Worm (Caenorhabditis elegans) whole organism, midembryonic: ENCODE measurements around the gene tsp-4.
A peak's percentile ranks its signal among the peaks of the same experiment; 100 is the strongest.

Experiments
- T22C8.4 ChIP-seq: fragments of 200-800 bp; sonication (Bioruptor generic); IDR thresholded peaks from 2 replicates; pipeline ENCODE4 v1.3.6; 2022; ENCODE audit warnings: missing genetic modification characterization, missing compliant biosample characterization
- cog-1 ChIP-seq: sonication (generic microtip); optimal IDR thresholded peaks from 2 replicates; lab custom pipeline; 2016; ENCODE audit warnings: missing genetic modification characterization, missing compliant biosample characterization
- flt-1 ChIP-seq: fragments of 200-800 bp; sonication (Bioruptor generic); IDR thresholded peaks from 2 replicates; pipeline ENCODE4 v1.3.6; 2022; ENCODE audit warnings: missing genetic modification characterization, missing compliant biosample characterization
- klf-2 ChIP-seq: fragments of 200-800 bp; sonication (Bioruptor generic); conservative IDR thresholded peaks from 2 replicates; pipeline ENCODE4 v1.3.6; 2022; ENCODE audit warnings: missing genetic modification reagents, missing genetic modification characterization, missing compliant biosample characterization
- med-1 ChIP-seq: sonication (generic microtip); optimal IDR thresholded peaks from 2 replicates; lab custom pipeline; 2017; ENCODE audit warnings: missing genetic modification characterization, mild to moderate bottlenecking, missing compliant biosample characterization, antibody characterized with exemption, missing genetic modification reagents; ENCODE audit not compliant: insufficient read depth
- ref-1 ChIP-seq: fragments of 200-800 bp; sonication (Bioruptor generic); conservative IDR thresholded peaks from 2 replicates; pipeline ENCODE4 v1.3.6; 2022; ENCODE audit warnings: missing genetic modification reagents, missing genetic modification characterization, missing compliant biosample characterization
- tab-1 ChIP-seq: fragments of 200-800 bp; sonication (Bioruptor generic); IDR thresholded peaks from 2 replicates; pipeline ENCODE4 v1.3.6; 2022; ENCODE audit warnings: missing genetic modification characterization, missing compliant biosample characterization
- ztf-23 ChIP-seq: fragments of 200-800 bp; sonication (Bioruptor generic); IDR thresholded peaks from 2 replicates; pipeline ENCODE4 v1.3.6; 2022; ENCODE audit warnings: missing genetic modification reagents, missing genetic modification characterization, missing compliant biosample characterization
- ztf-29 ChIP-seq: fragments of 200-800 bp; sonication (Bioruptor generic); IDR thresholded peaks from 2 replicates; pipeline ENCODE4 v1.3.6; 2022; ENCODE audit warnings: missing genetic modification reagents, missing genetic modification characterization, missing compliant biosample characterization

Gene tsp-4

DNA sequence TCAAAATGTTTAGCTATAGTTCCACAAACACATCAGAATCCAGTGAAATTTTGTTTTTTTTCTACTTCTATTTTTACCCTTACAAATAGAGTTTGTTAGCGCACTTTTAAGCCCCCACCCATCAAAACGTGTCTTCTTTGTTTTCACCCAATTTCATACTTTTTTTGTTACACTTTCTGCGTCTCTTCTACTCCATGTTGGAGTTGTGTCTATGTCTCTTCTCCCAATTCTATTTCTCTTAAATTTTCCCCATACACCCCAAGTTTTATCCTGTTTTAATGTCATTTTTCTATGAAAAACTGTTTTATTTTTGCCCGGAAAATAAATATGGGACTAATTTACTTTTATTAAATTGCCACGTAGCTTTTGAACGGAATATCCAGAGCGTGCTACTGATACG, 25.3 kb upstream of the tsp-4 start:
- TF ChIP-seq ztf-23 (no peak), klf-2 (GFP tag; lab: Robert Waterston, UW) (no peak), flt-1 (no peak), tab-1 (no peak), med-1 (GFP tag; lab: Kevin White, UChicago) (no peak), cog-1 (tag; lab: Kevin White, UChicago) (no peak), ztf-29 (GFP tag; lab: Robert Waterston, UW) (no peak), T22C8.4 (GFP tag; lab: Robert Waterston, UW) (no peak), ref-1 (GFP tag; lab: Robert Waterston, UW) (no peak)

DNA sequence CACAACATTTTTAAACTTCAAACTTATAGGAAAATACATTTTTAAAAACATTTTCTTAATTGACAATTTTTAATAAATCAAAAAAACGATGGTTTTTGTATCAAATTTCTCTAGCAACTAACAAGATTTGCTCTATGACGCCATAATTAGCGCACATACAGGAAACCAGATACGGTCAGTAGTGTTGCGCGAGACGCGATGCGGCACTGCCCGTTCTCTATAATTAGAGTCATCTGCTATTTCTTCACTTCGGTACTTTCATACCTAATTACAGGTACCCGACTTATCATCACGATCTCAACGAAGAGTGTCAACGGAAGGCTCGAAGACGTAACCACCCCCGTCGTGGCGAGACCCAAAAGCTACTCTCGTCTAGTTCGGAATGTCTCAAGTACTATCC, 24.6 kb upstream of the tsp-4 start:
- TF ChIP-seq ztf-29 (GFP tag; lab: Robert Waterston, UW) (no peak), ref-1 (GFP tag; lab: Robert Waterston, UW) (no peak), flt-1 (0 out of 2 replicates have a peak, but pooled peaks have one; percentile 43)

DNA sequence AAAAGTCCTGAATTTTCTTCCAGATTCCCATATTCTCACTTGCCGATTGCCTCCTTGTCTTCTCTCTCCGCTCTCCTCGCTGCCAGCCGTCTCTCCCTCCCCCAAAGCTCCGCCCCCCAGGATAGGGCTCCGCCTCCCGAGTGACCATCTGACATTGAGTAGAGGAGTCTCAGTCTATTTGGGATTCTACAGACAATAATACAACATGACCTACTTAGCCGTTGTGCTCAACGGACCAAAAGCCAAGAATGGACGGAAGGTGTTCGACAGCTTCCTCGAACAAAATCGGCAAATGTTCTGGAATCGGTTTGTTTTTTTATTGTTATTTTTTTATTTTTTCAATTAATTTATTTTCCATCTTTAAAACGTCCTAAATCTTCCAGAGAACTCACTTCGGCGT, 22.0 kb upstream of the tsp-4 start, which contains the start of gene ham-1:
ham-1 (plus strand) TSS at position 173 of the 400 bp plus-strand sequence.
- no peak for TF ChIP-seq ref-1 (GFP tag; lab: Robert Waterston, UW)
- no peak for TF ChIP-seq cog-1 (tag; lab: Kevin White, UChicago)
- no peak for TF ChIP-seq ztf-23
- no peak for TF ChIP-seq T22C8.4 (GFP tag; lab: Robert Waterston, UW)
- TF ChIP-seq flt-1, result no peak
- TF ChIP-seq ztf-29 (GFP tag; lab: Robert Waterston, UW), result no peak

DNA sequence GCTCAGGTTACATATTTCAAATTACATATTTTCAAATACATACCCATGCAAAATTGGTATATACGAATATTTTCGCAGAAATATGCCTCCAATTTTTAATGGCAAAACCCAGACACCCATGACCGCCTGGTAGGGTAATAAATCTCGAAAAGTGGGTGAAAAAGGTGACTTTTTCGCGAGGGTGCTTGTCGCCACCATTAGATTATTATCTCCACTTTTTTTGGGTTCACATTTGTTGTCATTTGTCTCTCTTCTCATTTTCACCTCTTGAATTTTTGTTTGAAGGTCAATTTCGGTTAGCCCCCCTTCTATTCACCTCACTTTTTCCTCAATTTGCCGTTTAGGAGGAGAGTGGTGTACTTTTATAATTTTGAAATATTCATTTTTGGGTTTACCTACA, 20.2 kb upstream of the tsp-4 start:
- no peak for TF ChIP-seq med-1 (GFP tag; lab: Kevin White, UChicago)
- TF ChIP-seq flt-1, result no peak
- TF ChIP-seq ref-1 (GFP tag; lab: Robert Waterston, UW), result no peak
- TF ChIP-seq ztf-23, result no peak
- TF ChIP-seq cog-1 (tag; lab: Kevin White, UChicago), result no peak
- no peak for TF ChIP-seq ztf-29 (GFP tag; lab: Robert Waterston, UW)
- TF ChIP-seq T22C8.4 (GFP tag; lab: Robert Waterston, UW), result no peak
- TF ChIP-seq tab-1, result no peak
- no peak for TF ChIP-seq klf-2 (GFP tag; lab: Robert Waterston, UW)

DNA sequence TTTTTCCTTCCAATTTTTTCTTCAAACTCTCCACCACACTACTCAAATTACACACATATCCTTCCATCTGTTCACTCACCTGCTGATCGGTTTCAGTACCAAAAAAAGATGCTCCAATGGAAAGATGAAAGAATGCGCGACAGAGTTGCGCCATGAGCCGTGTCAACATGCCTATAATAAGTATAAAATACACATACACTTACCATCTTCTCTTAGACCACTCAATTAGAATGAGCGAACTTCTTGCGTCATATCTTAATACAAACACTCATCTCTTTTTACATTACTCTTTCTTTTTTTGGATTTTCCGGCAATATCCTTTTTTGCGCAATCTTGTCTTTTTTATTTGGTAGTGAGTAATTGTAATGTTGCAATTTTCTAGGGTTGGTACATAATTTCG, 17.6 kb upstream of the tsp-4 start:
- TF ChIP-seq cog-1 (tag; lab: Kevin White, UChicago) (no peak), ref-1 (GFP tag; lab: Robert Waterston, UW) (no peak), T22C8.4 (GFP tag; lab: Robert Waterston, UW) (no peak), tab-1 (no peak), med-1 (GFP tag; lab: Kevin White, UChicago) (no peak), klf-2 (GFP tag; lab: Robert Waterston, UW) (no peak), flt-1 (no peak), ztf-29 (GFP tag; lab: Robert Waterston, UW) (no peak), ztf-23 (no peak)

DNA sequence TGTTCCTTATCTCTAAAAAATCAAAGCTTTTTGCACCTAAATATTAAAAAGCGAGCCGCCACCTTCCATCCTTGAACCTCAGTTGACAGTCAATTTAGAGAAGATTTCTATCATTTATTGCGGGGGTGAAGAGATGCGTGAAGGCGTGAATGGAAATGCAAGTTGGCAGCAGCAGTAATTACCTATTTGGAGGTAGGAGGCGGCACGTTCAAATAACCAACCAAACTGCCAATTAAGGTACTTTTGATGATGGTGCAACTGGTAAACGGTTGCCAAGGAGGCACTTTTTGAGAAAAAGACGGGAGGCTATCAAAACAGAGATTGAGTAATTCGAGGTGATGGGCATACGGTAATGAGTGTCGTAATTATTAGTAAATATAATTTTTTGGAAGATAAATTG, 16.3 kb upstream of the tsp-4 start:
- TF ChIP-seq T22C8.4 (GFP tag; lab: Robert Waterston, UW), result no peak
- no peak for TF ChIP-seq tab-1
- no peak for TF ChIP-seq flt-1
- TF ChIP-seq ztf-29 (GFP tag; lab: Robert Waterston, UW), result no peak
- no peak for TF ChIP-seq klf-2 (GFP tag; lab: Robert Waterston, UW)
- TF ChIP-seq med-1 (GFP tag; lab: Kevin White, UChicago), result no peak
- TF ChIP-seq ztf-23, result no peak
- no peak for TF ChIP-seq cog-1 (tag; lab: Kevin White, UChicago)
- TF ChIP-seq ref-1 (GFP tag; lab: Robert Waterston, UW), result no peak

DNA sequence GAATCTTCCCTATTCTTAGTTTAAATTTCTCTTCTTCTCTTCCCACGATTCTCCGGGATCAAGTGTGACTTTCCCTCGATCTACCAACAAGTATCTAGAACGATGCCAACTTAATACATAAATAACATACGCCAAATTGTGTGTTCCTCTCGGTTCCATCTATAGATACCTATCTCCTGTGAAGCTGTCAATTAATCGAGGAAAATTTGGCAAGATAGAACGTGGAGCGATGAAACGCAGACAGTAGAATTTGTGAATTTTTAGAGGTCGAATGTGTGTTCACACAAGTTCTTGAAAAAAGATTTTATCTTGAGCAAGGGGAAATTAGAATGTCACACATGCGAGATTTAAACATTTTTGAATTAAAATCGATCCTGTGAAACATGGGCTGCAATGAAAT, 11.4 kb upstream of the tsp-4 start:
- TF ChIP-seq ref-1 (GFP tag; lab: Robert Waterston, UW) (no peak), ztf-23 (no peak), T22C8.4 (GFP tag; lab: Robert Waterston, UW) (no peak), ztf-29 (GFP tag; lab: Robert Waterston, UW) (no peak), cog-1 (tag; lab: Kevin White, UChicago) (no peak), med-1 (GFP tag; lab: Kevin White, UChicago) (no peak), flt-1 (no peak)

DNA sequence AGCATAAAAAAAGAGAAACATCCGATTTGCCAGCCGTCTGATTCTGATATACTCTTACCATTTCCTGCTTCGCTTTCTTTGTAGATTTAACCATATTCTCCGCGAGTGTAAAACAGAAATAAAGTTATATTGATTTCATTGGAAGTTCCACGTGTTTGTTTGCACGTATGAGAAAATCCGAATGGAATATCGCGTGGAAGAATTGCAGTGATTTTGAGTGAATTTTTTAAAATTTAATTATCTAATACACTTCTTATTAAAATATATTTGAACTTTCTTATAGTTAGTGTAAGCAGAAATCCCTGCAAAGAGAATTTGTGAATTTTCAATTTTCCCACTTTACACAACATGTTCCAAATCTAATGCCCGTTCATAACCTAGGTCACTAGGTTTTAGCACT, 11.0 kb upstream of the tsp-4 start, which contains the start of gene F53B2.5:
F53B2.5 (minus strand) TSS at position 101 of the 400 bp plus-strand sequence.
- TF ChIP-seq med-1 (GFP tag; lab: Kevin White, UChicago), result no peak
- no peak for TF ChIP-seq tab-1
- no peak for TF ChIP-seq T22C8.4 (GFP tag; lab: Robert Waterston, UW)
- no peak for TF ChIP-seq ztf-23

DNA sequence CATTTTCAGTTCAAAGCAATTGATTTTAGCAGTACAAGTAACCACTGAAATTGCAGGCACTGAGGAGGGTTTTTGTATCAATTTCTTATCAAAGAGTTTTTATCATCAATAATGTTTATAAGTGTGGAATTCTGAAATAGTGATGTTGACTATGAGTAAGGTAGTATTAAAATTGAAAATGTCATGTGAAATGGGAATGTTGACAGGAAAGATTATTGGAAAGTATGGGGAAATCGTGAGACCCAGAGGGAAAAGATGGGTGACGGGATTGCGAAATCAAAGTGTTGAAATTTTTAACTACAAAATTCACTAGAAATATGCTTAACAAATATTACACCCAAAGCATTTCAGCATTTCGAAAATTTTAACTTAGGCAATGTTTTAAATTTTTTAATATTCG, 7.2 kb upstream of the tsp-4 start, which contains the start of gene F53B2.8:
F53B2.8 (minus strand) TSS at position 180 of the 400 bp plus-strand sequence.
- TF ChIP-seq flt-1 (no peak), ztf-29 (GFP tag; lab: Robert Waterston, UW) (no peak), klf-2 (GFP tag; lab: Robert Waterston, UW) (no peak), med-1 (GFP tag; lab: Kevin White, UChicago) (no peak), cog-1 (tag; lab: Kevin White, UChicago) (no peak), tab-1 (no peak)

DNA sequence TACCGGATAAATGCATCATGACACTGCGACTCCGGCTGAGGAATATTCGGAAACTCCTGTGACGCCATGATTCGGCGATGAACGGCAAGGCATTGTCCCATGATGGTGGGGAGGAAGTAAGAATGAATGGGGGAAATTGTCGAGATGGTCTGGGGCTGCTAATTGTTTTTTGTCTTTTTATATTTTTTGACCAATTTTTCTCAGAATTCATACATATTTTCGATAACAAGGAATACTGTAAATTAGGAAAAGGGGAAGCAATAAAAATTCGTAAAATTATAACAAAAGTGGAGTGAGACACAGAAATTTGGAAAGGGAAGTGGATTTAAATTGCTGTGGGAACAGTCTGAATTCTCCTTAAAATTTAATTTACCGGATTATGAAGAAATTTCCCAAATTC, 5.4 kb upstream of the tsp-4 start, which contains the start of gene eak-4:
eak-4 (minus strand) TSS at position 101 of the 400 bp plus-strand sequence.
- TF ChIP-seq flt-1, result no peak
- TF ChIP-seq ref-1 (GFP tag; lab: Robert Waterston, UW), result no peak
- TF ChIP-seq klf-2 (GFP tag; lab: Robert Waterston, UW), result no peak
- no peak for TF ChIP-seq T22C8.4 (GFP tag; lab: Robert Waterston, UW)
- no peak for TF ChIP-seq med-1 (GFP tag; lab: Kevin White, UChicago)
- no peak for TF ChIP-seq tab-1
- no peak for TF ChIP-seq cog-1 (tag; lab: Kevin White, UChicago)
